Fruit fly (Drosophila melanogaster) whole organism, embryonic: Measurements from ENCODE around the gene Pex11c.

Experiments
- Blimp-1 ChIP-seq: fragments of 200-800 bp; sonication (Bioruptor generic); optimal IDR thresholded peaks from 3 replicates; lab custom pipeline; 2018; ENCODE audit warnings: missing biosample characterization, missing genetic modification characterization, mild to moderate bottlenecking, moderate library complexity, missing genetic modification reagents
- CG10321 ChIP-seq: fragments of 200-800 bp; sonication (Bioruptor generic); IDR thresholded peaks from 2 replicates; pipeline ENCODE4 v1.3.6; 2022; ENCODE audit warnings: missing biosample characterization, missing genetic modification characterization
- CG11247 ChIP-seq: fragments of 200-800 bp; sonication (Bioruptor generic); IDR thresholded peaks from 2 replicates; pipeline ENCODE4 v1.3.6; 2022; ENCODE audit warnings: missing biosample characterization, missing genetic modification characterization
- CG12391 ChIP-seq: fragments of 200-800 bp; sonication (Bioruptor generic); optimal IDR thresholded peaks from 3 replicates; lab custom pipeline; 2018; ENCODE audit warnings: missing biosample characterization, mild to moderate bottlenecking, missing genetic modification characterization, moderate library complexity
- CG13287 ChIP-seq: fragments of 200-800 bp; sonication (Bioruptor generic); IDR thresholded peaks from 2 replicates; pipeline ENCODE4 v1.3.6; 2022; ENCODE audit warnings: missing biosample characterization, missing genetic modification characterization; ENCODE audit not compliant: partially characterized antibody
- CG15696 ChIP-seq: fragments of 200-800 bp; sonication (Bioruptor generic); optimal IDR thresholded peaks from 2 replicates; lab custom pipeline; 2019; ENCODE audit warnings: missing biosample characterization, mild to moderate bottlenecking, missing genetic modification characterization, moderate library complexity
- CG1603 ChIP-seq: fragments of 200-800 bp; sonication (Bioruptor generic); optimal IDR thresholded peaks from 2 replicates; lab custom pipeline; 2019; ENCODE audit warnings: missing biosample characterization, mild to moderate bottlenecking, missing genetic modification characterization, moderate library complexity
- CG1647 ChIP-seq: fragments of 200-800 bp; sonication (Bioruptor generic); optimal IDR thresholded peaks from 3 replicates; lab custom pipeline; 2016; ENCODE audit warnings: missing biosample characterization, missing genetic modification characterization
- CG16815 ChIP-seq: fragments of 200-800 bp; sonication (Bioruptor generic); optimal IDR thresholded peaks from 3 replicates; lab custom pipeline; 2017; ENCODE audit warnings: missing biosample characterization, mild to moderate bottlenecking, missing genetic modification characterization
- CG17328 ChIP-seq: fragments of 200-800 bp; sonication (Bioruptor generic); IDR thresholded peaks from 2 replicates; pipeline ENCODE4 v1.3.6; 2022; ENCODE audit warnings: missing biosample characterization, missing genetic modification characterization
- CG17568 ChIP-seq: fragments of 200-800 bp; sonication (Bioruptor generic); optimal IDR thresholded peaks from 2 replicates; lab custom pipeline; 2018; ENCODE audit warnings: missing biosample characterization, mild to moderate bottlenecking, missing genetic modification characterization, moderate library complexity
- CG2199 ChIP-seq: fragments of 200-800 bp; sonication (Bioruptor generic); IDR thresholded peaks from 3 replicates; pipeline ENCODE4 v1.3.6; 2022; ENCODE audit warnings: missing biosample characterization, missing genetic modification characterization
- CG2712 ChIP-seq: fragments of 200-800 bp; optimal IDR thresholded peaks from 3 replicates; lab custom pipeline; 2019; ENCODE audit warnings: missing biosample characterization, mild to moderate bottlenecking, missing genetic modification characterization, moderate library complexity
- CG4360 ChIP-seq: fragments of 200-800 bp; sonication (Bioruptor generic); IDR thresholded peaks from 2 replicates; pipeline ENCODE4 v1.3.6; 2022; ENCODE audit warnings: missing biosample characterization, missing genetic modification characterization
- CG4424 ChIP-seq: fragments of 200-800 bp; sonication (Bioruptor generic); optimal IDR thresholded peaks from 3 replicates; lab custom pipeline; 2016; ENCODE audit warnings: missing biosample characterization, missing genetic modification characterization
- CG6689 ChIP-seq: fragments of 200-800 bp; sonication (Bioruptor generic); IDR thresholded peaks from 2 replicates; pipeline ENCODE4 v1.3.6; 2022; ENCODE audit warnings: missing biosample characterization, missing genetic modification characterization
- CG7357 ChIP-seq: fragments of 200-800 bp; sonication (Bioruptor generic); IDR thresholded peaks from 3 replicates; pipeline ENCODE4 v1.3.6; 2022; ENCODE audit warnings: missing biosample characterization, missing genetic modification characterization
- CG7839 ChIP-seq: fragments of 200-800 bp; sonication (Bioruptor generic); optimal IDR thresholded peaks from 3 replicates; lab custom pipeline; 2018; ENCODE audit warnings: missing biosample characterization, mild to moderate bottlenecking, missing genetic modification characterization, moderate library complexity
- CG8765 ChIP-seq: fragments of 200-800 bp; sonication (Bioruptor generic); IDR thresholded peaks from 2 replicates; pipeline ENCODE4 v1.3.6; 2022; ENCODE audit warnings: missing biosample characterization, missing genetic modification characterization
- D ChIP-seq, 2 experiments: fragments of 200-800 bp in 1 of 2; fragments of >200 bp in 1 of 2; sonication (Bioruptor generic) in 1 of 2; optimal IDR thresholded peaks; 2 replicates in 1 of 2; 3 replicates in 1 of 2; lab custom pipeline; 2017; ENCODE audit warnings: mild to moderate bottlenecking in 1 of 2, missing biosample characterization in 1 of 2, missing genetic modification characterization in 1 of 2, missing genetic modification reagents in 1 of 2
- D19A ChIP-seq: fragments of 200-800 bp; optimal IDR thresholded peaks from 3 replicates; lab custom pipeline; 2019; ENCODE audit warnings: missing biosample characterization, mild to moderate bottlenecking, missing genetic modification characterization, moderate library complexity
- Dad ChIP-seq: fragments of 200-800 bp; sonication (Bioruptor generic); optimal IDR thresholded peaks from 3 replicates; lab custom pipeline; 2016; ENCODE audit warnings: missing biosample characterization, missing genetic modification characterization
- Dip2 ChIP-seq: fragments of 200-800 bp; sonication (Bioruptor generic); IDR thresholded peaks from 2 replicates; pipeline ENCODE4 v1.3.6; 2022; ENCODE audit warnings: missing biosample characterization, missing genetic modification characterization
- Dll ChIP-seq: fragments of 200-800 bp; sonication (Bioruptor generic); IDR thresholded peaks from 4 replicates; pipeline ENCODE4 v1.3.6; 2022; ENCODE audit warnings: missing biosample characterization, missing genetic modification characterization; ENCODE audit not compliant: partially characterized antibody
- HLH3B ChIP-seq: fragments of 200-800 bp; sonication (Bioruptor generic); IDR thresholded peaks from 2 replicates; pipeline ENCODE4 v1.3.6; 2022; ENCODE audit warnings: missing biosample characterization, missing genetic modification characterization
- HLH4C ChIP-seq: fragments of 200-800 bp; sonication (Bioruptor generic); IDR thresholded peaks from 3 replicates; pipeline ENCODE4 v1.3.6; 2022; ENCODE audit warnings: missing biosample characterization, missing genetic modification characterization; ENCODE audit not compliant: partially characterized antibody
- Hmr ChIP-seq: fragments of 200-800 bp; sonication (Bioruptor generic); optimal IDR thresholded peaks from 3 replicates; lab custom pipeline; 2017; ENCODE audit warnings: mild to moderate bottlenecking, missing biosample characterization, missing genetic modification reagents, missing genetic modification characterization
- Mes4 ChIP-seq: fragments of 200-800 bp; sonication (Bioruptor generic); optimal IDR thresholded peaks from 2 replicates; lab custom pipeline; 2016; ENCODE audit warnings: missing biosample characterization, missing genetic modification characterization
- NC2α ChIP-seq: fragments of 200-800 bp; sonication (Bioruptor generic); optimal IDR thresholded peaks from 2 replicates; lab custom pipeline; 2016; ENCODE audit warnings: missing biosample characterization, missing genetic modification characterization
- Spps ChIP-seq: fragments of 200-800 bp; sonication (Bioruptor generic); optimal IDR thresholded peaks from 2 replicates; lab custom pipeline; 2018; ENCODE audit warnings: missing biosample characterization, mild to moderate bottlenecking, missing genetic modification characterization
- Xbp1 ChIP-seq: fragments of 200-800 bp; sonication (Bioruptor generic); optimal IDR thresholded peaks from 3 replicates; lab custom pipeline; 2016; ENCODE audit warnings: missing biosample characterization, mild to moderate bottlenecking, missing genetic modification characterization
- bsh ChIP-seq, 2 experiments: fragments of 200-800 bp; sonication (Bioruptor generic); optimal IDR thresholded peaks; 2 replicates each; lab custom pipeline; 2017 to 2018; ENCODE audit warnings: mild to moderate bottlenecking in 2 of 2, missing biosample characterization in 2 of 2, missing genetic modification characterization in 2 of 2, moderate library complexity in 1 of 2
- caup ChIP-seq: fragments of 200-800 bp; sonication (Bioruptor generic); optimal IDR thresholded peaks from 3 replicates; lab custom pipeline; 2017; ENCODE audit warnings: missing biosample characterization, mild to moderate bottlenecking, missing genetic modification characterization, moderate library complexity; ENCODE audit not compliant: severe bottlenecking
- chn ChIP-seq: fragments of 200-800 bp; sonication (Bioruptor generic); optimal IDR thresholded peaks from 2 replicates; lab custom pipeline; 2016; ENCODE audit warnings: missing biosample characterization, missing genetic modification characterization
- da ChIP-seq: fragments of 200-800 bp; sonication (Bioruptor generic); optimal IDR thresholded peaks from 2 replicates; lab custom pipeline; 2016; ENCODE audit warnings: missing biosample characterization, missing genetic modification characterization
- eve ChIP-seq, 2 experiments: fragments of >200 bp; optimal IDR thresholded peaks; 2 replicates each; lab custom pipeline; 2017; ENCODE audit warnings: missing biosample characterization in 2 of 2, missing genetic modification characterization in 2 of 2
- gcm ChIP-seq: fragments of 200-800 bp; sonication (Bioruptor generic); optimal IDR thresholded peaks from 2 replicates; lab custom pipeline; 2019; ENCODE audit warnings: missing biosample characterization, mild to moderate bottlenecking, missing genetic modification characterization, moderate library complexity
- gem ChIP-seq: fragments of 200-800 bp; sonication (Bioruptor generic); optimal IDR thresholded peaks from 2 replicates; lab custom pipeline; 2019; ENCODE audit warnings: missing biosample characterization, mild to moderate bottlenecking, missing genetic modification characterization, moderate library complexity
- gsb ChIP-seq: fragments of 200-800 bp; sonication (Bioruptor generic); IDR thresholded peaks from 2 replicates; pipeline ENCODE4 v1.3.6; 2022; ENCODE audit warnings: missing biosample characterization, missing genetic modification characterization
- ind ChIP-seq: fragments of 200-800 bp; sonication (Bioruptor generic); optimal IDR thresholded peaks from 3 replicates; lab custom pipeline; 2016; ENCODE audit warnings: missing biosample characterization, missing genetic modification characterization
- nerfin-1 ChIP-seq: fragments of 200-800 bp; sonication (Bioruptor generic); optimal IDR thresholded peaks from 3 replicates; lab custom pipeline; 2019; ENCODE audit warnings: missing biosample characterization, mild to moderate bottlenecking, missing genetic modification characterization, moderate library complexity
- pnt ChIP-seq: fragments of 200-800 bp; sonication (Bioruptor generic); optimal IDR thresholded peaks from 3 replicates; lab custom pipeline; 2016; ENCODE audit warnings: missing biosample characterization, missing genetic modification characterization
- sisA ChIP-seq: fragments of 200-800 bp; sonication (Bioruptor generic); IDR thresholded peaks from 2 replicates; pipeline ENCODE4 v1.3.6; 2022; ENCODE audit warnings: missing biosample characterization, missing genetic modification characterization
- slp2 ChIP-seq: fragments of 200-800 bp; sonication (Bioruptor generic); optimal IDR thresholded peaks from 2 replicates; lab custom pipeline; 2016; ENCODE audit warnings: missing biosample characterization, missing genetic modification characterization
- tap ChIP-seq: fragments of 200-800 bp; optimal IDR thresholded peaks from 3 replicates; lab custom pipeline; 2019; ENCODE audit warnings: missing biosample characterization, mild to moderate bottlenecking, missing genetic modification characterization, moderate library complexity
- tgo ChIP-seq: fragments of 200-800 bp; sonication (Bioruptor generic); IDR thresholded peaks from 3 replicates; pipeline ENCODE4 v1.3.6; 2022; ENCODE audit warnings: missing biosample characterization, missing genetic modification characterization
- trh ChIP-seq: fragments of 200-800 bp; sonication (Bioruptor generic); optimal IDR thresholded peaks from 2 replicates; lab custom pipeline; 2016; ENCODE audit warnings: missing biosample characterization, missing genetic modification characterization
- zfh1 ChIP-seq: fragments of 200-800 bp; sonication (Bioruptor generic); IDR thresholded peaks from 3 replicates; pipeline ENCODE4 v1.3.6; 2022; ENCODE audit warnings: missing biosample characterization, missing genetic modification characterization

The Pex11c gene

dm6 chr3R:23302178-23302577 is 44.0 kb downstream of the Pex11c start (continued):
- TF ChIP-seq CG11247 (GFP tag; lab: Robert Waterston, UW): no peak
- TF ChIP-seq CG1647 (GFP tag; lab: Kevin White, UChicago): no peak
- TF ChIP-seq Xbp1 (GFP tag; lab: Kevin White, UChicago): no peak
- TF ChIP-seq tap (tag; lab: Kevin White, UChicago): no peak
- TF ChIP-seq HLH4C (GFP tag; lab: Robert Waterston, UW): no peak
- TF ChIP-seq Hmr: no peak
- TF ChIP-seq NC2α: no peak
- no peak for TF ChIP-seq sisA
- TF ChIP-seq CG4360 (GFP tag; lab: Robert Waterston, UW): peak; percentile 19; the same call in 1 of the 2 replicates

- TF ChIP-seq Spps (tag; lab: Kevin White, UChicago): peak; percentile 19
- TF ChIP-seq Dll (GFP tag; lab: Robert Waterston, UW): no peak
- peak; percentile 25 for TF ChIP-seq CG16815 (GFP tag; lab: Kevin White, UChicago)
- TF ChIP-seq caup (GFP tag; lab: Kevin White, UChicago): no peak
- TF ChIP-seq chn: peak; percentile 36
- TF ChIP-seq Mes4 (GFP tag; lab: Kevin White, UChicago): peak; percentile 39
- no peak for TF ChIP-seq Dip2
- peak; percentile 76 for TF ChIP-seq CG2712 (tag; lab: Kevin White, UChicago)
- no peak for TF ChIP-seq eve (GFP tag; optimal IDR thresholded peaks at IDR 0.05; lab: Kevin White, UChicago)
- no peak for TF ChIP-seq ind
- TF ChIP-seq CG7839 (tag; lab: Kevin White, UChicago): peak; percentile 4
- TF ChIP-seq bsh (GFP tag; optimal IDR thresholded peaks at IDR 0.05; lab: Kevin White, UChicago): peak in 1 of 2 experiments; percentile 48
- TF ChIP-seq pnt (GFP tag; lab: Kevin White, UChicago): no peak
- TF ChIP-seq trh: no peak
- no peak for TF ChIP-seq CG17568
- TF ChIP-seq D (optimal IDR thresholded peaks at IDR 0.05; lab: Kevin White, UChicago): no peak
- peak; percentile 21 for TF ChIP-seq D (GFP tag; optimal IDR thresholded peaks at IDR 0.05; lab: Kevin White, UChicago)
- TF ChIP-seq HLH3B (GFP tag; lab: Robert Waterston, UW): no peak
- TF ChIP-seq D19A (tag; lab: Kevin White, UChicago): peak; percentile 41
- no peak for TF ChIP-seq CG10321 (GFP tag; lab: Robert Waterston, UW)
- no peak for TF ChIP-seq HLH4C (GFP tag; lab: Robert Waterston, UW)
- TF ChIP-seq CG1603 (tag; lab: Kevin White, UChicago): peak; percentile 25
- peak; percentile 68 for TF ChIP-seq CG15696 (tag; lab: Kevin White, UChicago)
- TF ChIP-seq Blimp-1 (GFP tag; lab: Kevin White, UChicago): peak; percentile 23
- TF ChIP-seq Dad (GFP tag; lab: Kevin White, UChicago): no peak
- TF ChIP-seq tgo (GFP tag; lab: Robert Waterston, UW): no peak
- TF ChIP-seq CG4360 (GFP tag; lab: Robert Waterston, UW): peak; percentile 59
- TF ChIP-seq CG17328 (GFP tag; lab: Robert Waterston, UW): 0 out of 2 replicates have a peak, but pooled peaks have one; percentile 28
- TF ChIP-seq CG4424 (GFP tag; lab: Kevin White, UChicago): peak; percentile 2
- TF ChIP-seq CG7357 (GFP tag; lab: Robert Waterston, UW): no peak
- TF ChIP-seq da: no peak
- no peak for TF ChIP-seq gsb (GFP tag; lab: Robert Waterston, UW)
- no peak for TF ChIP-seq CG13287 (GFP tag; lab: Robert Waterston, UW)
- peak; percentile 3 for TF ChIP-seq Xbp1 (GFP tag; lab: Kevin White, UChicago)
- peak; percentile 71; the same call in 2 of the 3 replicates for TF ChIP-seq zfh1
- peak; percentile 59; the same call in 1 of the 2 replicates for TF ChIP-seq CG8765 (GFP tag; lab: Robert Waterston, UW)
- TF ChIP-seq CG2199: 0 out of 3 replicates have a peak, but pooled peaks have one; percentile 28
- 0 out of 2 replicates have a peak, but pooled peaks have one; percentile 31 for TF ChIP-seq CG6689 (GFP tag; lab: Robert Waterston, UW)
- peak; percentile 86 for TF ChIP-seq nerfin-1 (tag; lab: Kevin White, UChicago)
- peak; percentile 53 for TF ChIP-seq gem (tag; lab: Kevin White, UChicago)
- TF ChIP-seq gcm: peak; percentile 77
- no peak for TF ChIP-seq slp2 (GFP tag; lab: Kevin White, UChicago)
- TF ChIP-seq CG12391 (tag; lab: Kevin White, UChicago): peak; percentile 48
Measured at dm6 chr3R:23303297-23303696, 45.1 kb downstream of the Pex11c start.
